Worm (Caenorhabditis elegans) whole organism, young adult: ENCODE measurements around the gene srv-11.
"Not testable (repeated sequence)": the region's sequence is repeated elsewhere in the genome, so short reads cannot be mapped to it uniquely, and the experiment has no call there.

Source experiments
- B0261.1 ChIP-seq: sonication (generic microtip); optimal IDR thresholded peaks from 2 replicates; lab custom pipeline; 2016; ENCODE audit warnings: mild to moderate bottlenecking, missing genetic modification characterization, moderate library complexity, missing compliant biosample characterization
- C06A6.2 ChIP-seq: fragments of 200-800 bp; sonication (Bioruptor generic); conservative IDR thresholded peaks from 2 replicates; pipeline ENCODE4 v1.3.6; 2022; ENCODE audit warnings: missing genetic modification characterization, missing compliant biosample characterization
- F10E7.11 ChIP-seq: sonication (generic microtip); optimal IDR thresholded peaks from 2 replicates; lab custom pipeline; 2017; ENCODE audit warnings: mild to moderate bottlenecking, missing genetic modification characterization, moderate library complexity, missing compliant biosample characterization
- F23B12.7 ChIP-seq: sonication (generic microtip); optimal IDR thresholded peaks from 2 replicates; lab custom pipeline; 2017; ENCODE audit warnings: missing genetic modification characterization, mild to moderate bottlenecking, missing compliant biosample characterization, antibody characterized with exemption, moderate library complexity; ENCODE audit not compliant: insufficient read depth
- F33H1.4 ChIP-seq: fragments of 200-800 bp; sonication (Bioruptor generic); IDR thresholded peaks from 2 replicates; pipeline ENCODE4 v1.3.6; 2022; ENCODE audit warnings: missing genetic modification reagents, missing genetic modification characterization, missing compliant biosample characterization
- F37B4.10 ChIP-seq: fragments of 200-800 bp; sonication (Bioruptor generic); IDR thresholded peaks from 2 replicates; pipeline ENCODE4 v1.3.6; 2022; ENCODE audit warnings: missing genetic modification characterization, missing compliant biosample characterization
- F52B5.7 ChIP-seq: sonication (generic microtip); optimal IDR thresholded peaks from 2 replicates; lab custom pipeline; 2016; ENCODE audit warnings: mild to moderate bottlenecking, missing genetic modification characterization, missing compliant biosample characterization
- F55B11.4 ChIP-seq: sonication (generic microtip); optimal IDR thresholded peaks from 2 replicates; lab custom pipeline; 2016; ENCODE audit warnings: missing compliant biosample characterization, missing genetic modification characterization, borderline replicate concordance; ENCODE audit not compliant: insufficient read depth
- K11D2.4 ChIP-seq: fragments of 200-800 bp; sonication (Bioruptor generic); IDR thresholded peaks from 2 replicates; pipeline ENCODE4 v1.3.6; 2022; ENCODE audit warnings: missing genetic modification reagents, missing genetic modification characterization, missing compliant biosample characterization
- Y53F4B.3 ChIP-seq: fragments of 200-800 bp; sonication (Bioruptor generic); IDR thresholded peaks from 2 replicates; pipeline ENCODE4 v1.3.6; 2022; ENCODE audit warnings: missing genetic modification reagents, missing genetic modification characterization, missing compliant biosample characterization
- Y95B8A.8 ChIP-seq: fragments of 200-800 bp; sonication (Bioruptor generic); IDR thresholded peaks from 2 replicates; pipeline ENCODE4 v1.3.6; 2022; ENCODE audit warnings: missing genetic modification reagents, missing genetic modification characterization, missing compliant biosample characterization
- akir-1 ChIP-seq: fragments of 200-800 bp; sonication (Bioruptor generic); optimal IDR thresholded peaks from 2 replicates; lab custom pipeline; 2018; ENCODE audit warnings: mild to moderate bottlenecking, missing genetic modification characterization, moderate library complexity, missing compliant biosample characterization
- attf-6 ChIP-seq: fragments of 200-800 bp; sonication (Bioruptor generic); IDR thresholded peaks from 2 replicates; pipeline ENCODE4 v1.3.6; 2022; ENCODE audit warnings: missing genetic modification reagents, missing genetic modification characterization, missing compliant biosample characterization
- bed-1 ChIP-seq: fragments of 200-800 bp; sonication (Bioruptor generic); IDR thresholded peaks from 2 replicates; pipeline ENCODE4 v1.3.6; 2022; ENCODE audit warnings: missing genetic modification reagents, missing genetic modification characterization, missing compliant biosample characterization
- ccch-3 ChIP-seq: fragments of 200-800 bp; sonication (Bioruptor generic); optimal IDR thresholded peaks from 2 replicates; lab custom pipeline; 2018; ENCODE audit warnings: mild to moderate bottlenecking, missing genetic modification characterization, missing compliant biosample characterization
- ceh-27 ChIP-seq: fragments of 200-800 bp; sonication (Bioruptor generic); optimal IDR thresholded peaks from 2 replicates; lab custom pipeline; 2018; ENCODE audit warnings: mild to moderate bottlenecking, missing genetic modification characterization, moderate library complexity, missing compliant biosample characterization
- chd-7 ChIP-seq: sonication (generic microtip); optimal IDR thresholded peaks from 2 replicates; lab custom pipeline; 2016; ENCODE audit warnings: mild to moderate bottlenecking, missing genetic modification characterization, moderate library complexity, missing compliant biosample characterization
- dox-1 ChIP-seq: fragments of 200-800 bp; sonication (Bioruptor generic); IDR thresholded peaks from 2 replicates; pipeline ENCODE4 v1.3.6; 2022; ENCODE audit warnings: missing genetic modification reagents, missing genetic modification characterization, missing compliant biosample characterization
- egl-18 ChIP-seq: fragments of 200-800 bp; sonication (Bioruptor generic); IDR thresholded peaks from 2 replicates; pipeline ENCODE4 v1.3.6; 2022; ENCODE audit warnings: missing genetic modification reagents, missing genetic modification characterization, missing compliant biosample characterization
- ets-4 ChIP-seq: fragments of 200-800 bp; sonication (Bioruptor generic); optimal IDR thresholded peaks from 2 replicates; lab custom pipeline; 2018; ENCODE audit warnings: mild to moderate bottlenecking, missing genetic modification characterization, missing compliant biosample characterization
- fkh-3 ChIP-seq: sonication (generic microtip); optimal IDR thresholded peaks from 2 replicates; lab custom pipeline; 2016; ENCODE audit warnings: mild to moderate bottlenecking, missing genetic modification characterization, missing compliant biosample characterization
- hlh-12 ChIP-seq: sonication (generic microtip); optimal IDR thresholded peaks from 2 replicates; lab custom pipeline; 2016; ENCODE audit warnings: missing genetic modification characterization, missing compliant biosample characterization
- hmg-1.2 ChIP-seq: fragments of 200-800 bp; sonication (Bioruptor generic); IDR thresholded peaks from 2 replicates; pipeline ENCODE4 v1.3.6; 2022; ENCODE audit warnings: missing genetic modification reagents, missing genetic modification characterization, missing compliant biosample characterization
- lag-1 ChIP-seq: fragments of 200-800 bp; sonication (Bioruptor generic); IDR thresholded peaks from 2 replicates; pipeline ENCODE4 v1.3.6; 2022; ENCODE audit warnings: missing genetic modification reagents, missing genetic modification characterization, missing compliant biosample characterization
- let-526 ChIP-seq: fragments of 200-800 bp; sonication (Bioruptor generic); IDR thresholded peaks from 2 replicates; pipeline ENCODE4 v1.3.6; 2022; ENCODE audit warnings: missing genetic modification reagents, missing genetic modification characterization, missing compliant biosample characterization
- lin-26 ChIP-seq: fragments of 200-800 bp; sonication (Bioruptor generic); IDR thresholded peaks from 2 replicates; pipeline ENCODE4 v1.3.6; 2022; ENCODE audit warnings: missing genetic modification reagents, missing genetic modification characterization, missing compliant biosample characterization
- lin-35 ChIP-seq, 3 experiments: fragments of 150-350 bp in 2 of 3; sonication (generic microtip) in 1 of 3; optimal IDR thresholded peaks; 2 replicates each; lab custom pipeline; 2014 to 2018; ENCODE audit warnings: missing biosample characterization in 3 of 3, missing genetic modification characterization in 3 of 3, missing genetic modification reagents in 3 of 3
- lsl-1 ChIP-seq: fragments of 200-800 bp; sonication (Bioruptor generic); optimal IDR thresholded peaks from 2 replicates; lab custom pipeline; 2018; ENCODE audit warnings: mild to moderate bottlenecking, missing genetic modification characterization, moderate library complexity, missing compliant biosample characterization
- madf-10 ChIP-seq: sonication (generic microtip); optimal IDR thresholded peaks from 2 replicates; lab custom pipeline; 2016; ENCODE audit warnings: mild to moderate bottlenecking, missing genetic modification characterization, missing compliant biosample characterization
- madf-8 ChIP-seq: fragments of 200-800 bp; sonication (Bioruptor generic); conservative IDR thresholded peaks from 2 replicates; pipeline ENCODE4 v1.3.6; 2022; ENCODE audit warnings: missing genetic modification reagents, missing genetic modification characterization, missing compliant biosample characterization
- mes-4 ChIP-seq: sonication (generic microtip); optimal IDR thresholded peaks from 2 replicates; lab custom pipeline; 2016; ENCODE audit warnings: missing genotype, missing genetic modification characterization, missing compliant biosample characterization
- nfya-2 ChIP-seq: fragments of 200-800 bp; sonication (Bioruptor generic); IDR thresholded peaks from 2 replicates; pipeline ENCODE4 v1.3.6; 2022; ENCODE audit warnings: missing genetic modification reagents, missing genetic modification characterization, missing compliant biosample characterization
- pha-4 ChIP-seq: fragments of 150-350 bp; sonication (generic microtip); optimal IDR thresholded peaks from 2 replicates; lab custom pipeline; 2014; ENCODE audit warnings: missing biosample characterization, missing genetic modification reagents, missing genetic modification characterization
- rpc-1 ChIP-seq, 2 experiments: fragments of 150-350 bp in 1 of 2; sonication (generic microtip) in 1 of 2; optimal IDR thresholded peaks; 2 replicates each; lab custom pipeline; 2014 to 2018; ENCODE audit warnings: missing biosample characterization in 1 of 2, missing genetic modification characterization in 1 of 2, missing genetic modification reagents in 1 of 2, missing genotype in 1 of 2
- sea-2 ChIP-seq: fragments of 200-800 bp; sonication (Bioruptor generic); IDR thresholded peaks from 2 replicates; pipeline ENCODE4 v1.3.6; 2022; ENCODE audit warnings: missing genetic modification characterization, missing compliant biosample characterization
- snpc-4 ChIP-seq, 5 experiments: fragments of 150-350 bp in 1 of 5; sonication (generic microtip) in 4 of 5; optimal IDR thresholded peaks; 2 replicates each; lab custom pipeline; 2014 to 2018; ENCODE audit warnings: missing genetic modification characterization in 5 of 5, missing biosample characterization in 3 of 5, antibody characterized with exemption in 2 of 5, mild to moderate bottlenecking in 2 of 5, missing compliant biosample characterization in 2 of 5, missing genotype in 2 of 5, moderate library complexity in 2 of 5, missing genetic modification reagents in 1 of 5
- tbp1 ChIP-seq: fragments of 200-800 bp; sonication (Bioruptor generic); optimal IDR thresholded peaks from 2 replicates; lab custom pipeline; 2018; ENCODE audit warnings: mild to moderate bottlenecking, missing genetic modification characterization, missing compliant biosample characterization
- zim-3 ChIP-seq: sonication (generic microtip); optimal IDR thresholded peaks from 2 replicates; lab custom pipeline; 2017; ENCODE audit warnings: mild to moderate bottlenecking, missing genetic modification characterization, moderate library complexity, missing compliant biosample characterization

srv-11 gene

DNA sequence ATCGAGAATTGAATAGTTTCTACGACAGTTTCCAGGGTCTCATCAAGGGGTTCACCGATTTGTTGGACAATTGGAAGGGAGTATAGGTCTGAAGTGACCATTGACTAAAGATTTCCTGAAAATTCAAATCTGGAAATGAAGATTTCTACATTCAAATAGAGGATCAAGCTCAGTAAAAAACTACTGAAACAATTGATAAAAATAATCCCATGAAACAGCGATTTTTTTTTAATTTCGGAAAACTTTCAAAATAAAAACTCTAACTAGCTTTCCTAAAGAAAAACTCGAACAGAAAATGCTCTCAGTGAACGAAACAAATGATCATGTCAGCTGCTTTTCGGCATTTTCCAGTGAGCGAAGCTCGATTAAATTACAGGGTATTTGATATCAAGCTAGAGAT, at the start of gene srv-11:
Gene srv-11 (minus strand): TSS at position 101 of the 400 bp plus-strand sequence.
- TF ChIP-seq madf-10 (tag; lab: Kevin White, UChicago) (no peak), bed-1 (no peak), fkh-3 (tag; lab: Kevin White, UChicago) (no peak), dox-1 (no peak), K11D2.4 (no peak), akir-1 (GFP tag; lab: Kevin White, UChicago) (no peak), F52B5.7 (tag; lab: Kevin White, UChicago) (no peak), madf-8 (GFP tag; lab: Robert Waterston, UW) (no peak)

DNA sequence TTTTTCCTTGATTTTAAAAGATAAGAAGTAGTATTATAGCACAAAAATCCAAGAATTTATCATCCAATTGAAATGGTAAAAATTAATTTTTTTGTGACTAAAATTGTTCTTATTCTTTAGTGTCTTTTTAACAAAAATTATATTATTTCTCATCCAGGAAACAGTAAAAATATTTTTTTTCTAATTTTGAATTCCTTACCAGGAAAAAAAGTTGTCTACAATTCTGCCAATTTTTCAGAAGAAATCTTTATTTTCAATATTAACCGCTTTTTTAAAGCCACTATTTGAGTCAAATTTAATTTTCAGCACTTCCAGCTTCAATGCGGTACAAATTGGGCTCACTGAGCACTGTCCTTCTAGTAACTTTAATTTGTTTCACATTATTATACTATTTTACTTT, 49.5 kb upstream of the srv-11 start, which contains the start of gene F38C2.4:
Gene F38C2.4 (plus strand): TSS at position 301 of the 400 bp plus-strand sequence.
- no peak for TF ChIP-seq lag-1 (GFP tag; lab: Robert Waterston, UW)
- TF ChIP-seq snpc-4 (GFP tag; optimal IDR thresholded peaks at IDR 0.05; lab: Kevin White, UChicago) = no peak
- peak in 2 of 4 experiments; percentile 12 to 43 for TF ChIP-seq snpc-4 (tag; optimal IDR thresholded peaks at IDR 0.05; lab: Kevin White, UChicago)

ce11 chrIV:16260262-16260661, 38.8 kb upstream of the srv-11 start:
- peak; percentile 46; the same call in 1 of the 2 replicates for TF ChIP-seq hmg-1.2
- TF ChIP-seq attf-6 (GFP tag; lab: Robert Waterston, UW) = peak; percentile 95
- TF ChIP-seq snpc-4 (GFP tag; optimal IDR thresholded peaks at IDR 0.05; lab: Kevin White, UChicago); rpc-1 (optimal IDR thresholded peaks at IDR 0.05; lab: Kevin White, UChicago): not testable (repeated sequence)
- peak in 1 of 4 experiments; percentile 86 for TF ChIP-seq snpc-4 (tag; optimal IDR thresholded peaks at IDR 0.05; lab: Kevin White, UChicago)
- peak; percentile 79 for TF ChIP-seq tbp1 (GFP tag; lab: Kevin White, UChicago)
- TF ChIP-seq rpc-1 (tag; optimal IDR thresholded peaks at IDR 0.05; lab: Kevin White, UChicago) = peak; percentile 51
- peak; percentile 55 for TF ChIP-seq B0261.1

DNA sequence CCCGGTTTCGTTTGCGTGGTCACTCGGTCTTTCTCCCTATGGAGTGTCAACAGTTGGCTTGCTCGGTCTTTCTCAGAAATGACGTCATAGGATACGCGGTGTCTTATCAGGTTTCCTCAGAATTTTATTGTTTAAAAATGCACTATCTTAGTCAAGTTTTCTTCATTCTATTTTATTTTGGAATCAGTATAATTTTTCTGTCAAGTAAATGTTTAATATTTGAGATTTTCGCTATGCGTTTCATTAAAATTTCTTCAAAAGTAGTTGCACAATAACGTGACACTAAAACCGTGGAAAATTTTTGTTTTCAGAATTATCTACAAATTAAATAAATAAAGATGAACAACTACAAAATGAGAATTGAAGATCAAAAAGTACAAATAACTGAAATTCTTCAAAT, 35.9 kb upstream of the srv-11 start, which contains the start of gene hlh-31:
Gene hlh-31 (plus strand): TSS at position 301 of the 400 bp plus-strand sequence.
- TF ChIP-seq sea-2 (GFP tag; lab: Robert Waterston, UW) (no peak), zim-3 (tag; lab: Kevin White, UChicago) (no peak), lin-35 (GFP tag; optimal IDR thresholded peaks at IDR 0.05; lab: Kevin White, UChicago) (no peak), tbp1 (GFP tag; lab: Kevin White, UChicago) (no peak), ceh-27 (GFP tag; lab: Kevin White, UChicago) (no peak), F23B12.7 (tag; lab: Kevin White, UChicago) (no peak), F33H1.4 (GFP tag; lab: Robert Waterston, UW) (no peak), madf-10 (tag; lab: Kevin White, UChicago) (no peak), bed-1 (no peak), lsl-1 (GFP tag; lab: Kevin White, UChicago) (no peak)
- TF ChIP-seq, all 124 proteins: peak for 0

- TF ChIP-seq lag-1 (GFP tag; lab: Robert Waterston, UW) (no peak), akir-1 (GFP tag; lab: Kevin White, UChicago) (no peak), let-526 (GFP tag; lab: Robert Waterston, UW) (no peak), F10E7.11 (tag; lab: Kevin White, UChicago) (no peak), F37B4.10 (GFP tag; lab: Robert Waterston, UW) (no peak), hlh-12 (tag; lab: Kevin White, UChicago) (no peak), nfya-2 (GFP tag; lab: Robert Waterston, UW) (no peak), ets-4 (GFP tag; lab: Kevin White, UChicago) (no peak), F23B12.7 (tag; lab: Kevin White, UChicago) (no peak), ccch-3 (GFP tag; lab: Kevin White, UChicago) (no peak), pha-4 (tag; lab: Kevin White, UChicago) (no peak), F55B11.4 (tag; lab: Kevin White, UChicago) (no peak), mes-4 (no peak), lin-26 (no peak), C06A6.2 (GFP tag; lab: Robert Waterston, UW) (no peak), Y53F4B.3 (no peak), egl-18 (no peak), Y95B8A.8 (GFP tag; lab: Robert Waterston, UW) (no peak), chd-7 (tag; lab: Kevin White, UChicago) (no peak)
- TF ChIP-seq, all 124 proteins: peak for 0
Measured at ce11 chrIV:16254464-16254863, 33.0 kb upstream of the srv-11 start, which contains the start of gene hlh-17. Gene hlh-17, plus strand, starts transcription at chrIV:16254764.
